Worm (Caenorhabditis elegans) whole organism, midembryonic: ENCODE measurements around the gene B0035.21.

Experiments
- T22C8.4 ChIP-seq: fragments of 200-800 bp; sonication (Bioruptor generic); IDR thresholded peaks from 2 replicates; pipeline ENCODE4 v1.3.6; 2022; ENCODE audit warnings: missing genetic modification characterization, missing compliant biosample characterization
- cog-1 ChIP-seq: sonication (generic microtip); optimal IDR thresholded peaks from 2 replicates; lab custom pipeline; 2016; ENCODE audit warnings: missing genetic modification characterization, missing compliant biosample characterization
- flt-1 ChIP-seq: fragments of 200-800 bp; sonication (Bioruptor generic); IDR thresholded peaks from 2 replicates; pipeline ENCODE4 v1.3.6; 2022; ENCODE audit warnings: missing genetic modification characterization, missing compliant biosample characterization
- med-1 ChIP-seq: sonication (generic microtip); optimal IDR thresholded peaks from 2 replicates; lab custom pipeline; 2017; ENCODE audit warnings: missing genetic modification characterization, mild to moderate bottlenecking, missing compliant biosample characterization, antibody characterized with exemption, missing genetic modification reagents; ENCODE audit not compliant: insufficient read depth
- tab-1 ChIP-seq: fragments of 200-800 bp; sonication (Bioruptor generic); IDR thresholded peaks from 2 replicates; pipeline ENCODE4 v1.3.6; 2022; ENCODE audit warnings: missing genetic modification characterization, missing compliant biosample characterization
- ztf-23 ChIP-seq: fragments of 200-800 bp; sonication (Bioruptor generic); IDR thresholded peaks from 2 replicates; pipeline ENCODE4 v1.3.6; 2022; ENCODE audit warnings: missing genetic modification reagents, missing genetic modification characterization, missing compliant biosample characterization

- no peak for TF ChIP-seq tab-1 (GFP tag; lab: Robert Waterston, UW)
- no peak for TF ChIP-seq flt-1
- no peak for TF ChIP-seq T22C8.4 (GFP tag; lab: Robert Waterston, UW)
- TF ChIP-seq med-1 (GFP tag; lab: Kevin White, UChicago), result no peak
- no peak for TF ChIP-seq cog-1 (tag; lab: Kevin White, UChicago)
- TF ChIP-seq ztf-23 (GFP tag; lab: Robert Waterston, UW), result no peak
Observed at ce11 chrIV:11307770-11308169, 19.3 kb upstream of the B0035.21 start.
